Worm (Caenorhabditis elegans): ENCODE measurements around the gene trcs-2.

Gene trcs-2

ce11 chrII:8717579-8717978 is 4.7 kb upstream of the trcs-2 start:
- no peak for TF ChIP-seq ahr-1 (tag; optimal IDR thresholded peaks at IDR 0.05)
- no peak for TF ChIP-seq ceh-9 (tag; optimal IDR thresholded peaks at IDR 0.05)
- no peak for TF ChIP-seq pqm-1 (tag; optimal IDR thresholded peaks at IDR 0.05)
- TF ChIP-seq unc-3 (GFP tag; conservative IDR thresholded peaks at IDR 0.05) = no peak
- TF ChIP-seq unc-3 (tag; optimal IDR thresholded peaks at IDR 0.05) = no peak
- no peak for TF ChIP-seq unc-42 (tag; optimal IDR thresholded peaks at IDR 0.05)
- TF ChIP-seq ceh-45 (GFP tag; IDR thresholded peaks at IDR 0.05) = no peak

DNA sequence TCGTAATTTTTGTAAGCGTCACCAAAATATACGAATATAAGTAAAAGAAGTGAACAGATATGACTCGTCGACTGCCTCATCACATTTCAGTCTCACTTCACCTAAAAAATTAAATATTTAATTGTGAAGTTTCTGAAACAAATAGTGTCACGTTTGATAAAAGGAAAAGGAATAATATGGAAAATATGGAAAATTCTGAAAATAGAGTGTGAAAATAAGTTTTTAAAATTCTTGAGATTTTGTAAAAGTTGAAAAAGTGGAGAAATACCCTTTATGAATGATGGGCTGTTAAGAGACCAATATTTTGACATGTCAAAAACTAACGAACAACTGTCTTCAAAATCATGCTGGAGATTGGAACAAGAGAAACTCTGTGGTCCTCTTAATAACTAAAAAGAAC is 4.4 kb downstream of the trcs-2 start, which contains the start of gene T01B7.9:
Gene T01B7.9 (minus strand): TSS at position 101 of the 400 bp plus-strand sequence.
- TF ChIP-seq nfya-1 (tag; optimal IDR thresholded peaks at IDR 0.05) = no peak

ce11 chrII:8730281-8730680 is 8.0 kb downstream of the trcs-2 start:
- TF ChIP-seq ceh-2 (tag; optimal IDR thresholded peaks at IDR 0.05) (no peak), ceh-22 (tag; optimal IDR thresholded peaks at IDR 0.05) (no peak), hlh-30 (tag; optimal IDR thresholded peaks at IDR 0.05; ENCODE audit: insufficient read depth) (no peak), nhr-11 (tag; optimal IDR thresholded peaks at IDR 0.05) (no peak), pag-3 (tag; optimal IDR thresholded peaks at IDR 0.05; ENCODE audit: borderline replicate concordance) (no peak), elt-2 (tag; optimal IDR thresholded peaks at IDR 0.05) (peak; percentile 51), syd-9 (tag; optimal IDR thresholded peaks at IDR 0.05) (no peak), dve-1 (tag; optimal IDR thresholded peaks at IDR 0.05) (no peak), lin-11 (tag; optimal IDR thresholded peaks at IDR 0.05) (no peak)

DNA sequence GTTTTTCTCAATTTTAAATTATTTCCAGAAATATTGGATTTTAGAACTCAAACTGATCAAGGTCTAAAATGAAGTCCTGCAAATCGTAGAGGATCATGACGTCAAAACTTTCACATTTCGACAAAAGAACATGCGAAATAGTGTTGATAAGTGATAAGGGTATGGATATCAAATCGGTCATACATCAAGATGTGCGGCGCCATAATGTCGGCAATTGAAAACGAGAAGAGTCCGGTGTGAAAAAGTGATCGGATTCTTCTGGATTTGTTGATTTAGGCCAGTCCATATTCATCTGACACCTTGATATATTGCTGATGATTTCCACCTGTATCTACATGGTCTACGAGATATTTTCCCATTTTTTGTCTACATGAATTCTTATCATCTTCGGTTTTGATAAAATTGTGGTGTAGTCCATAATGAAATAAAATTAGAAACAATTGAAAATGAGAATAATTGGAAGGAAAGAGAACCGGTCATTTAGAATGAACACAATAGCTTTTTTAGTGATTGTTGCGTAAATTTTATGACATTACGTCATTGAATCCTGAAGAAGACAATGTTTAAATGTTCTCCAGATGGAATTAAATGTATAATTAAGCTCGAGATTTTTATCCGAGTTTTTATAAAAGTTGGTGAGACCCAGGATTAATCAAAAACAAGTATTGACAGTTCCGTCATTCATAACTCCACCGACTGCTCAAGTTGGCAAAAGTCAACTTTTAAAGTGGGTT is 8.9 kb downstream of the trcs-2 start:
- TF ChIP-seq dve-1 (tag; optimal IDR thresholded peaks at IDR 0.05) (no peak), hlh-8 (tag; optimal IDR thresholded peaks at IDR 0.05) (no peak), nhr-11 (tag; optimal IDR thresholded peaks at IDR 0.05) (no peak)

ce11 chrII:8731736-8732229 is 9.5 kb downstream of the trcs-2 start:
- no peak for TF ChIP-seq ahr-1 (tag; optimal IDR thresholded peaks at IDR 0.05)
- TF ChIP-seq zip-5 (tag; optimal IDR thresholded peaks at IDR 0.05) = no peak
- TF ChIP-seq ceh-19 (GFP tag; optimal IDR thresholded peaks at IDR 0.05) = no peak
- no peak for TF ChIP-seq ceh-22 (tag; optimal IDR thresholded peaks at IDR 0.05)
- no peak for TF ChIP-seq eyg-1 (tag; optimal IDR thresholded peaks at IDR 0.05)

- TF ChIP-seq elt-2 (tag; optimal IDR thresholded peaks at IDR 0.05) (no peak), fkh-6 (tag; optimal IDR thresholded peaks at IDR 0.05) (no peak), ets-4 (tag; optimal IDR thresholded peaks at IDR 0.05) (no peak), zip-5 (tag; optimal IDR thresholded peaks at IDR 0.05) (no peak), mec-3 (tag; optimal IDR thresholded peaks at IDR 0.05; ENCODE audit: borderline replicate concordance) (no peak), madf-2 (tag; optimal IDR thresholded peaks at IDR 0.05) (no peak), nhr-232 (tag; optimal IDR thresholded peaks at IDR 0.05) (no peak), ceh-45 (GFP tag; IDR thresholded peaks at IDR 0.05) (no peak), ceh-31 (tag; optimal IDR thresholded peaks at IDR 0.05) (no peak), hlh-15 (tag; optimal IDR thresholded peaks at IDR 0.05) (no peak), che-1 (tag; optimal IDR thresholded peaks at IDR 0.05) (no peak), F13H6.1 (tag; optimal IDR thresholded peaks at IDR 0.05) (no peak), nfya-1 (tag; optimal IDR thresholded peaks at IDR 0.05) (no peak), ceh-18 (tag; optimal IDR thresholded peaks at IDR 0.05) (no peak), sdc-2 (tag; optimal IDR thresholded peaks at IDR 0.05) (no peak), hlh-30 (tag; optimal IDR thresholded peaks at IDR 0.05; ENCODE audit: insufficient read depth) (no peak)
Observed at ce11 chrII:8732339-8733100, 10.2 kb downstream of the trcs-2 start, which contains the start of gene rol-6. Gene rol-6 (plus strand): TSS chrII:8733050.

Data from whole organism, late embryonic.